Worm (Caenorhabditis elegans) whole organism, L1 larva: ENCODE results near the gene C08A9.3.
"Not testable (repeated sequence)": the region's sequence is repeated elsewhere in the genome, so short reads cannot be mapped to it uniquely, and the experiment has no call there.

Experiments used
- aha-1 ChIP-seq: fragments of 150-350 bp; optimal IDR thresholded peaks from 2 replicates; lab custom pipeline; 2014; ENCODE audit warnings: missing biosample characterization, missing genetic modification characterization
- ces-1 ChIP-seq: fragments of 150-350 bp; optimal IDR thresholded peaks from 2 replicates; lab custom pipeline; 2014; ENCODE audit warnings: missing biosample characterization, missing genetic modification reagents, missing genetic modification characterization
- egl-27 ChIP-seq, 2 experiments: fragments of 150-350 bp in 1 of 2; sonication (generic microtip); optimal IDR thresholded peaks; 3 replicates each; lab custom pipeline; 2017 to 2018; ENCODE audit warnings: missing biosample characterization in 2 of 2, missing genetic modification characterization in 2 of 2, missing genetic modification reagents in 2 of 2
- fkh-10 ChIP-seq: sonication (generic microtip); optimal IDR thresholded peaks from 2 replicates; lab custom pipeline; 2017; ENCODE audit warnings: missing biosample characterization, missing genetic modification reagents, missing genetic modification characterization
- jun-1 ChIP-seq: fragments of 150-350 bp; optimal IDR thresholded peaks from 2 replicates; lab custom pipeline; 2014; ENCODE audit warnings: missing biosample characterization, missing genetic modification reagents, missing genetic modification characterization
- lin-13 ChIP-seq: fragments of 150-350 bp; optimal IDR thresholded peaks from 2 replicates; lab custom pipeline; 2014; ENCODE audit warnings: missing biosample characterization, missing genetic modification reagents, missing genetic modification characterization
- nhr-47 ChIP-seq: sonication (generic microtip); optimal IDR thresholded peaks from 2 replicates; lab custom pipeline; 2016; ENCODE audit warnings: mild to moderate bottlenecking, missing genetic modification characterization, moderate library complexity, missing compliant biosample characterization
- unc-130 ChIP-seq: fragments of 150-350 bp; optimal IDR thresholded peaks from 2 replicates; lab custom pipeline; 2017; ENCODE audit warnings: missing biosample characterization, missing genetic modification characterization, inconsistent platforms
- unc-62 ChIP-seq: fragments of 150-350 bp; optimal IDR thresholded peaks from 2 replicates; lab custom pipeline; 2014; ENCODE audit warnings: missing biosample characterization, missing genetic modification reagents, missing genetic modification characterization
- ztf-11 ChIP-seq, 2 experiments: sonication (generic microtip); optimal IDR thresholded peaks; 2 replicates each; lab custom pipeline; 2016 to 2017; ENCODE audit warnings: missing genetic modification characterization in 2 of 2, missing biosample characterization in 1 of 2, missing compliant biosample characterization in 1 of 2

DNA sequence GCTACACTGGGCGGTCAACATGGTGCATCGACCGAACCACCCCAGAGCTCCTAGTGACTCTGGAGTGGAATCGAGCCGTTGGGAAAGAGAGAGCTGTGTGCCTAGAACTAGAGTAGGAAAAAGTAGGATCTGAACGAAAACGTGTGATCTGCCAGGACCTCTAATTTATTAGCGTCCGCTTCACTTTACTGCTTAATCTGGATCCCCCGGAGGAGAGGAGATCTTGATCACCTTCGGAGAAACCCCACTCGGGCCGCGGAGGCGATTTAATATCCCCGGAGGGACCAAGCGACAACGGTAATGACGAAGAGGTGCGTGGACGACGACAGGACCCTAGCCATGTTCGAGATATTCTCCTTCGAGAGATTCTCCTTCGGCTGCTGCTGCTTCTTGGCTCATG is 24.3 kb upstream of the C08A9.3 start, which contains the start of gene K09E3.2:
- not testable (repeated sequence) for TF ChIP-seq ces-1 (GFP tag; lab: Kevin White, UChicago); fkh-10 (GFP tag; lab: Kevin White, UChicago); aha-1 (tag; lab: Kevin White, UChicago); egl-27 (tag; optimal IDR thresholded peaks at IDR 0.05; lab: Kevin White, UChicago); ztf-11 (tag; optimal IDR thresholded peaks at IDR 0.05; lab: Kevin White, UChicago); lin-13 (GFP tag; lab: Kevin White, UChicago); unc-130 (tag; lab: Kevin White, UChicago); nhr-47 (tag; lab: Kevin White, UChicago); unc-62 (GFP tag; lab: Kevin White, UChicago); jun-1 (tag; lab: Kevin White, UChicago)
